Fruit fly (Drosophila melanogaster) S2 (cell line): ENCODE results near the gene RpS7.
A peak's percentile ranks its signal among the peaks of the same experiment; 100 is the strongest.

Experiments
- CG8478 ChIP-seq: fragments of >200 bp; optimal IDR thresholded peaks from 2 replicates; lab custom pipeline; 2018
- CTCF ChIP-seq, 2 experiments: fragments of >200 bp; optimal IDR thresholded peaks; 2 replicates each; lab custom pipeline; 2018

Gene RpS7

DNA sequence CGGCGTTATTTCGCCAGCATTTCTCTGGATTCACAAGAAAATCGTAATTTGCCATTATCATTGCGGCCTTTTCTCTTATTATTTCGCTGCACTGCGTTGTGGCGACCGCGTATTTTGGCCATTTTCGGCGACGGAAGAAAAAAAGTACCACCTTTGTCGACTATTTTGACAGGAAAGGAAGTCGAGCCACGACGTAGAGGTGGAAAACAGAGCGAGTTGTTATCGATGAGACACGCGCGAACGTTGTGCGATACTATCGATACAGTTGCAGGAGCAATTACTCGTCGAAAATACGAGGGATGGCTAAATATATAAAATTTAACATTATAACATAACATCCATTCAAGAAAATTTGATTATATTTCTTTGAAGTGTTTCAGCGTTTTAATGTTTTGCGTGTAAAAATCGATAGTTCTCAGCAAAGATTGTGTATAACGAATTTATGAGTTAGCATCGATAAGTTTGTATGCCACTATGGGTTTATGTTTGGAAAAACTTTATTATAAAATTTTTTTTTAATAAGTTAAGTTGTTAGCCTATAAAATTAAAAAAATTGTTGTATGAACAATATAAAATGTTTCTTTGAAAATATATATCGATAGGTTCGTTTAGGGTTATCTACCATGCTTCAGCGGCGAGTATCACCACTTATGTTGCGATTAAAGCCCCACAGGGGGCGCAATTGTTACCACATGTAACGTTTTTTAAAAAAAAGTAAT is at the start of gene RpS7:
Gene RpS7, minus strand, starts transcription at position 255 of the 719 bp plus-strand sequence.
- TF ChIP-seq CTCF (optimal IDR thresholded peaks at IDR 0.05; lab: Kevin White, UChicago) (peak; percentile 43 to 88), CG8478 (lab: Kevin White, UChicago) (no peak)

DNA sequence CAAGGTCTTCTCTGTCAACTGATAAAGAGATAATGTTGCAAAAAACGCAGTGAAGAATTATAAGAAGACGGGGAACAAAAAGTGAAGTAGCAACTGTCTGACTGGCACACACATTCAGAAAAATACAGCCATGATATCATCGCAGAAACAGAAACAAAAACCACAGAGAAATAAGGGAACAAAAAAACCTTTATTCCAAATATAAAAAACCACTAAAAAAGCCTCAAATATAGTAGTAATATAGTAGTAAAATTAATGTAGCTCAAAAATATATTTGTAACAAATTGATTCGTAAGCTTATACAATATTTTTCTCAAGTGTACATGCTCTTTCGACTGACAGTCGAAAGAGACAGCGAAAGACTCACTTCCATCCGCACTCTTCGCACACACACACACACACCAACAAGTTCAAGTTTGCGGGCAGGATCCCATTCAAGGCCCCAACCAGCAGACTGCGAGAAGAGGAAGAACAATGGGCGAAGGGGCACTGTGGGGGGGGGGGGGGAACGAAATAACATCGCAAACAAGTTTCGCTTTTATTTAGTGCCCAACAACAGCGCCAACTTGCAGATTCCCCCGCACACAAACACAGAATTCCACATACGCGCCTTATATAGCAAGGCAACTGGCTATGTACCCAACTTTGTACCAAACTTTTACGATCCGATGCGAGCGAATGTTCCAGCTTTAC is 49.6 kb upstream of the RpS7 start:
- no peak for TF ChIP-seq CG8478 (lab: Kevin White, UChicago)
- TF ChIP-seq CTCF (optimal IDR thresholded peaks at IDR 0.05; lab: Kevin White, UChicago): no peak

DNA sequence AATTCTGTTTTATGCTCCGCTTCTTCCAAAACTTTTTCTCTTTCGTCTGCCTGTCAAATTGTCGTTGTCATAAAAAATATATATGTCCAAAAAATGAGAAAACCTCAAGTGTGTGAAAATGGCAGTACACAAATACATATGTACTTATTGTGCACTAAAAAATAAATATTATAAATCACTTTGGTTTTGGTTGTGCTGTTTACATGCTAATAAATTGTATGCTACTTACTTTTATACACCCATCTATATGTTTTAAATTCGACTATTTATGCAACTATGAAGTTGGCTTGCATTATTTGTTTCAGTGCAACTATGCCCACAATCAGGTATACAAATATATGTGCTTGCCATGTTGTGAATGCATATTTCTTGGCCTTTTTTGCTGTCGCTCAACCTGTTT is 48.8 kb upstream of the RpS7 start:
- TF ChIP-seq CTCF (optimal IDR thresholded peaks at IDR 0.05; lab: Kevin White, UChicago): no peak
- TF ChIP-seq CG8478 (lab: Kevin White, UChicago): no peak

dm6 chr3R:30256233-30256632 is 47.4 kb upstream of the RpS7 start:
- TF ChIP-seq CG8478 (lab: Kevin White, UChicago): no peak
- no peak for TF ChIP-seq CTCF (optimal IDR thresholded peaks at IDR 0.05; lab: Kevin White, UChicago)

DNA sequence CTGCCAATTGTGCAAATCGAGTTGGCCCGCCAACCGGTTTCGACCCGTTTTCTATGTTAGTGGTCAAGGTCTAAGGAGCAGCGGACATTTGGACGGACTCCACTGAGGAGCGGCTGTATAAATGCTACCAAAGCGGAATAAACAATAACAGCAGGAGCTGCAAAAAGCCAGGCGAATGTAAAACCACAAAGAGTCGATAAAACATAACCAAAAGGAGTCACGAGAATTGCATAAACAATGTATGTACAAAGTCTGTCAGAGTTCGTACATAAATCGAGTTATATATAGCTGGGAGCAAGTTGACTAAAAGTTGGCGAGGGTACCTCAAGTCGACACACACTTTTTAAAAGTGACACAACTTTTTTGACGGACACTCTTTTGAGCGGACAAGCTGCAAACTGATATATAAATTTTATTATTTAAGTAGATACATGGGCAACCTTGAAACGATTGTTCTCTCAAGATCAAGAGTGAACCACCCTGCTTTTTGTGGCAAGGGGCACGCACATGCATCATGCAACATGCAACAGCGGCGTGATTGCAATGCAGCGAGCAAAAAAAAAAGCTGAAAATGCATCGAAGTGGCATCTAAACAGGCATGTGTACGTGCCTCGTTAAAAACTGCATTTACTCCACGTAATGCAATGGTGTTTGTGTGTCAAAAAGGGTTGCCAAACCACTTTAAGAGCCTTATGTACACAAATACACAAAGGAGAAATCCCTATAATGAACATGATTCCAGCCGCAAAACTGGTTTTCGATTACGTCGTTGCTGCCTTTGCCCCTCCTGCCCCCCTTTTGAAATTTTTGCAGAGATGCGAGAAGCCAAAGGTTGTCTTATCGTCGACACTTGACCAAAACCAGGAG is 46.7 kb upstream of the RpS7 start:
- no peak for TF ChIP-seq CTCF (optimal IDR thresholded peaks at IDR 0.05; lab: Kevin White, UChicago)

dm6 chr3R:30252882-30253281 is 44.1 kb upstream of the RpS7 start, which contains the start of gene CG18404:
TSS of gene CG18404 (plus strand) at chr3R:30253182.
- no peak for TF ChIP-seq CTCF (optimal IDR thresholded peaks at IDR 0.05; lab: Kevin White, UChicago)

- TF ChIP-seq CTCF (optimal IDR thresholded peaks at IDR 0.05; lab: Kevin White, UChicago) (no peak), CG8478 (lab: Kevin White, UChicago) (no peak)
These were observed 43.5 kb upstream of the RpS7 start for dm6 chr3R:30252317-30252716.

dm6 chr3R:30250496-30250978 is 41.7 kb upstream of the RpS7 start, which contains the start of gene CG9682:
TSS of gene CG9682 (plus strand) at chr3R:30250928.
- TF ChIP-seq CTCF (optimal IDR thresholded peaks at IDR 0.05; lab: Kevin White, UChicago): no peak
- TF ChIP-seq CG8478 (lab: Kevin White, UChicago): no peak

- no peak for TF ChIP-seq CTCF (optimal IDR thresholded peaks at IDR 0.05; lab: Kevin White, UChicago)
- no peak for TF ChIP-seq CG8478 (lab: Kevin White, UChicago)
These were observed 40.5 kb upstream of the RpS7 start, which contains the start of gene CG34299 for dm6 chr3R:30249283-30249682. TSS of gene CG34299 (plus strand) at chr3R:30249583.

- TF ChIP-seq CTCF (optimal IDR thresholded peaks at IDR 0.05; lab: Kevin White, UChicago) (no peak), CG8478 (lab: Kevin White, UChicago) (no peak)
These were observed 39.7 kb upstream of the RpS7 start for dm6 chr3R:30248565-30248964.

DNA sequence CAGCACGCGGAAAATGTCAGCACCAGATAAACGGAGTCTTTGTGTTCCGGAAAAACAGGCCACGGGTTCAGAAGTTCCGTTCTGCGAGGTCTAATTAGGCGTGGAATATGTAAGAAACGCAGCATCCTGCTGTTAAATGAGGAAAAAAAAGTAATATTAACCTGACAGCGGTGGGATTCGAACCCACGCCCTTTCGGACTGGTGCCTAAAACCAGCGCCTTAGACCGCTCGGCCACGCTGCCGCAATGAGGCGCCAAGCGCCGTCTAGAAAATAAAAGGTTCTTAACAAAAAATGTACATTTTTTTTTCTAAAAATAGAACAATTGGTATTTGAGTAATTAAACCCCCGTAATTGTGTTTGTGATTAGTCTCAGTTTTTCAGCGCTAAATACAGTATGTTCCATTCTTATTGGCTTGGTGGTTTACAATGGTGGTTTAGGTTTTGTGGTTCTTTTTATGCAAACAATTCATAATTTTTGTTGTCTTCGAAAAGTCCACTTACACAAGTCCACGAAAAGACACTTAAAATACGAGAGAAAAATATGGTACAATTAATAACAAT is 39.1 kb upstream of the RpS7 start:
- TF ChIP-seq CTCF (optimal IDR thresholded peaks at IDR 0.05; lab: Kevin White, UChicago) (no peak), CG8478 (lab: Kevin White, UChicago) (no peak)

DNA sequence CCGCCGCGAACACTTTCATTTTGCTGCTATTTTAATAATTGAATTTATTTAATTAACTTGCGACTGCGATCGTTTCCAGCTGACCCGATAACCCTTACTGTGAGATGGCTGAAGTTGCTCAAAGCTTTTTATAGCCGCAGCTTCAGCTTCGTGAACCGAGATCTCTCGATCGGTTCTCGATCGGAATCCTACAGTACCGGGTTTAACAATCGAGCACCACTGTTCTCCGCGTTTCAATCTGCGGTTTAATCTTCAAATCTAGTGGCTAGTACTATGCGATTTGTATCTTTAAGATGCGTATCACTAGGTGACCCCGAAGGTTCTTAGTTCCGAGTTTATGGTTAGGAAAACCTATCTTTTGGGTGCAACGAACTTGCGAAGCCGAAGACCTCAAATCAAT is 37.8 kb upstream of the RpS7 start, which contains the start of gene CG9733:
Gene CG9733, minus strand, starts transcription at position 101 of the 400 bp plus-strand sequence.
- TF ChIP-seq CG8478 (lab: Kevin White, UChicago) (no peak), CTCF (optimal IDR thresholded peaks at IDR 0.05; lab: Kevin White, UChicago) (no peak)

DNA sequence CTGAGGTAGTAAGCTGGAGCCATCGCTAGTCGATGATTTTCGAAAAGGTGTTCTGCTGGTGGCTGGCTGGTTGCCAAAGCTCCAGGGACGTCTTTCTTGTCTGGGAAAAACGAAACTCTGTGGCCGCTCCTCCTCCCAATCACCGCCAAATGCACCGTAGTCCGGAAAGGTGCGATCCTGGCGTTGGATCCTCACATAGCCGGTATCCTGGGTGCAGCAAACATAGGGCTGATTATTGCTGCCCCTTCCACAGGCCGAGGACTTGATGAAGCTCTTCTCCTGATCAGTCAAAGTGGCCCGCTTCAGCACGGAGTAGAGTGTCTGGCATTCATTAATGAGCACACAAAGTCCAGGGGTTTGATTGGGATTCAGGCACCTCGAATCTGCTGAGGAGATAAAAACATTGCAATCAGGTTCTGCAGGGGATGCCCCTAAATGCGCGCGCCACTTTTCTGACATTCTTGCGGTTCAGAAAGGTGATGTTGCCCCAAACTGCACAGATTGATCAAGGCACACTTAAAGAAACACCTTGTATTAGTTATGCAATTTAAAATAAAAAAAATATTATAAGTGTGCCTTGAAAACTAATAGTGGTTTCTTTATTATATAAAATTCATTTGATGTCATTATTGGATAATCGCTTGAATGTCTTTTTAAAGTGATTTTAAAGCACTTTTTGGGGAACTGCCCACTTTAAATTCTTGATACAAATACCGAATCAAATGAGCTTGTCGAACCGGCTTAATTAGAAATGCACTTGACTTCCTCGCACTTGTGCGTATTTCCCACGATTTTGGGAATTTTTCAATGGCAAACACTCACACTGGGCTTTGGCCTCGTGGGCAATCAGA is 37.1 kb upstream of the RpS7 start:
- TF ChIP-seq CTCF (optimal IDR thresholded peaks at IDR 0.05; lab: Kevin White, UChicago): no peak
